Fruit fly (Drosophila melanogaster) whole organism, embryonic: Measurements from ENCODE around the gene CG15170.

Experiments
- Atf-2 ChIP-seq: fragments of 200-800 bp; sonication (Bioruptor generic); optimal IDR thresholded peaks from 2 replicates; lab custom pipeline; 2016; ENCODE audit warnings: missing biosample characterization, missing genetic modification characterization
- CG12236 ChIP-seq: fragments of 200-800 bp; sonication (Bioruptor generic); optimal IDR thresholded peaks from 2 replicates; lab custom pipeline; 2016; ENCODE audit warnings: missing biosample characterization, missing genetic modification characterization
- CG12299 ChIP-seq: fragments of 200-800 bp; sonication (Bioruptor generic); optimal IDR thresholded peaks from 2 replicates; lab custom pipeline; 2018; ENCODE audit warnings: missing biosample characterization, mild to moderate bottlenecking, missing genetic modification characterization
- CG12744 ChIP-seq: fragments of 200-800 bp; sonication (Bioruptor generic); optimal IDR thresholded peaks from 2 replicates; lab custom pipeline; 2016; ENCODE audit warnings: missing biosample characterization, missing genetic modification characterization
- CG13775 ChIP-seq: fragments of 200-800 bp; sonication (Bioruptor generic); optimal IDR thresholded peaks from 3 replicates; lab custom pipeline; 2017; ENCODE audit warnings: missing biosample characterization, mild to moderate bottlenecking, missing genetic modification characterization
- CG13894 ChIP-seq: fragments of 200-800 bp; sonication (Bioruptor generic); optimal IDR thresholded peaks from 3 replicates; lab custom pipeline; 2018; ENCODE audit warnings: missing biosample characterization, mild to moderate bottlenecking, missing genetic modification characterization, moderate library complexity
- CG15696 ChIP-seq: fragments of 200-800 bp; sonication (Bioruptor generic); optimal IDR thresholded peaks from 2 replicates; lab custom pipeline; 2019; ENCODE audit warnings: missing biosample characterization, mild to moderate bottlenecking, missing genetic modification characterization, moderate library complexity
- CG1792 ChIP-seq: fragments of 200-800 bp; sonication (Bioruptor generic); optimal IDR thresholded peaks from 2 replicates; lab custom pipeline; 2016; ENCODE audit warnings: missing biosample characterization, missing genetic modification characterization
- CG18599 ChIP-seq: fragments of 200-800 bp; sonication (Bioruptor generic); optimal IDR thresholded peaks from 3 replicates; lab custom pipeline; 2017; ENCODE audit warnings: missing biosample characterization, missing genetic modification characterization, mild to moderate bottlenecking, moderate library complexity, missing genetic modification reagents
- CG2120 ChIP-seq: fragments of 200-800 bp; sonication (Bioruptor generic); optimal IDR thresholded peaks from 3 replicates; lab custom pipeline; 2016; ENCODE audit warnings: missing biosample characterization, missing genetic modification characterization
- CG31388 ChIP-seq: fragments of 200-800 bp; sonication (Bioruptor generic); optimal IDR thresholded peaks from 2 replicates; lab custom pipeline; 2016; ENCODE audit warnings: missing biosample characterization, missing genetic modification characterization
- CG31441 ChIP-seq: fragments of 200-800 bp; sonication (Bioruptor generic); IDR thresholded peaks from 2 replicates; pipeline ENCODE4 v1.3.6; 2022; ENCODE audit warnings: missing biosample characterization, missing genetic modification characterization
- CG34422 ChIP-seq: fragments of 200-800 bp; sonication (Bioruptor generic); IDR thresholded peaks from 3 replicates; pipeline ENCODE4 v1.3.6; 2022; ENCODE audit warnings: missing biosample characterization, missing genetic modification characterization
- CG3726 ChIP-seq: fragments of 200-800 bp; sonication (Bioruptor generic); IDR thresholded peaks from 3 replicates; pipeline ENCODE4, ENCODE4 v1.3.6; 2022; ENCODE audit warnings: missing biosample characterization, missing genetic modification characterization
- CG43689 ChIP-seq: fragments of 200-800 bp; sonication (Bioruptor generic); IDR thresholded peaks from 2 replicates; pipeline ENCODE4 v1.3.6; 2022; ENCODE audit warnings: missing biosample characterization, missing genetic modification characterization
- CG4404 ChIP-seq: fragments of 200-800 bp; sonication (Bioruptor generic); IDR thresholded peaks from 2 replicates; pipeline ENCODE4 v1.3.6; 2022; ENCODE audit warnings: missing biosample characterization, missing genetic modification characterization
- CG7963 ChIP-seq: fragments of 200-800 bp; sonication (Bioruptor generic); IDR thresholded peaks from 3 replicates; pipeline ENCODE4 v1.3.6; 2022; ENCODE audit warnings: missing biosample characterization, missing genetic modification characterization; ENCODE audit not compliant: partially characterized antibody
- CG8388 ChIP-seq: fragments of 200-800 bp; sonication (Bioruptor generic); optimal IDR thresholded peaks from 2 replicates; lab custom pipeline; 2019; ENCODE audit warnings: missing biosample characterization, mild to moderate bottlenecking, missing genetic modification characterization, moderate library complexity
- CG8765 ChIP-seq: fragments of 200-800 bp; sonication (Bioruptor generic); IDR thresholded peaks from 2 replicates; pipeline ENCODE4 v1.3.6; 2022; ENCODE audit warnings: missing biosample characterization, missing genetic modification characterization
- CG9437 ChIP-seq: fragments of 200-800 bp; sonication (Bioruptor generic); optimal IDR thresholded peaks from 2 replicates; lab custom pipeline; 2018; ENCODE audit warnings: missing biosample characterization, mild to moderate bottlenecking, missing genetic modification characterization
- Camta ChIP-seq: fragments of 200-800 bp; sonication (Bioruptor generic); optimal IDR thresholded peaks from 2 replicates; lab custom pipeline; 2016; ENCODE audit warnings: missing biosample characterization, missing genetic modification characterization
- Dp ChIP-seq: fragments of 200-800 bp; sonication (Bioruptor generic); optimal IDR thresholded peaks from 2 replicates; lab custom pipeline; 2018; ENCODE audit warnings: missing biosample characterization, mild to moderate bottlenecking, missing genetic modification characterization, moderate library complexity
- Hr51 ChIP-seq, 2 experiments: fragments of 200-800 bp; sonication (Bioruptor generic); optimal IDR thresholded peaks; 2 replicates in 1 of 2; 3 replicates in 1 of 2; lab custom pipeline; 2016 to 2018; ENCODE audit warnings: missing biosample characterization in 2 of 2, missing genetic modification characterization in 2 of 2, mild to moderate bottlenecking in 1 of 2, moderate library complexity in 1 of 2
- Jarid2 ChIP-seq: fragments of 200-800 bp; sonication (Bioruptor generic); optimal IDR thresholded peaks from 3 replicates; lab custom pipeline; 2017; ENCODE audit warnings: mild to moderate bottlenecking, missing biosample characterization, missing genetic modification reagents, missing genetic modification characterization
- NC2β ChIP-seq: fragments of 200-800 bp; sonication (Bioruptor generic); optimal IDR thresholded peaks from 2 replicates; lab custom pipeline; 2016; ENCODE audit warnings: missing biosample characterization, missing genetic modification characterization
- Nf-YC ChIP-seq: fragments of 200-800 bp; optimal IDR thresholded peaks from 3 replicates; lab custom pipeline; 2019; ENCODE audit warnings: missing biosample characterization, mild to moderate bottlenecking, missing genetic modification characterization, moderate library complexity
- Poxn ChIP-seq: fragments of 200-800 bp; sonication (Bioruptor generic); IDR thresholded peaks from 2 replicates; pipeline ENCODE4 v1.3.6; 2022; ENCODE audit warnings: missing biosample characterization, missing genetic modification characterization
- Six4 ChIP-seq: fragments of 200-800 bp; sonication (Bioruptor generic); optimal IDR thresholded peaks from 2 replicates; lab custom pipeline; 2016; ENCODE audit warnings: missing biosample characterization, missing genetic modification characterization
- Ssrp ChIP-seq: fragments of 200-800 bp; sonication (Bioruptor generic); optimal IDR thresholded peaks from 2 replicates; lab custom pipeline; 2018; ENCODE audit warnings: missing biosample characterization, mild to moderate bottlenecking, missing genetic modification characterization, moderate library complexity
- Xrp1 ChIP-seq: fragments of 200-800 bp; sonication (Bioruptor generic); IDR thresholded peaks from 2 replicates; pipeline ENCODE4 v1.3.6; 2022; ENCODE audit warnings: missing biosample characterization, missing genetic modification characterization
- aop ChIP-seq: fragments of 200-800 bp; sonication (Bioruptor generic); IDR thresholded peaks from 2 replicates; pipeline ENCODE4 v1.3.6; 2022; ENCODE audit warnings: missing biosample characterization, missing genetic modification characterization
- bsh ChIP-seq, 2 experiments: fragments of 200-800 bp; sonication (Bioruptor generic); optimal IDR thresholded peaks; 2 replicates each; lab custom pipeline; 2017 to 2018; ENCODE audit warnings: mild to moderate bottlenecking in 2 of 2, missing biosample characterization in 2 of 2, missing genetic modification characterization in 2 of 2, moderate library complexity in 1 of 2
- cg ChIP-seq: fragments of 200-800 bp; sonication (Bioruptor generic); optimal IDR thresholded peaks from 3 replicates; lab custom pipeline; 2019; ENCODE audit warnings: missing biosample characterization, mild to moderate bottlenecking, missing genetic modification characterization, moderate library complexity
- crc ChIP-seq: fragments of 200-800 bp; sonication (Bioruptor generic); optimal IDR thresholded peaks from 2 replicates; lab custom pipeline; 2016; ENCODE audit warnings: missing biosample characterization, missing genetic modification characterization
- croc ChIP-seq: fragments of 200-800 bp; sonication (Bioruptor generic); conservative IDR thresholded peaks from 3 replicates; pipeline ENCODE4 v1.3.6; 2022; ENCODE audit warnings: missing biosample characterization, missing genetic modification characterization
- dysf ChIP-seq: fragments of 200-800 bp; sonication (Bioruptor generic); IDR thresholded peaks from 3 replicates; pipeline ENCODE4 v1.3.6; 2022; ENCODE audit warnings: missing biosample characterization, missing genetic modification characterization
- eyg ChIP-seq: fragments of 200-800 bp; sonication (Bioruptor generic); optimal IDR thresholded peaks from 3 replicates; lab custom pipeline; 2016; ENCODE audit warnings: missing biosample characterization, missing genetic modification characterization
- gem ChIP-seq: fragments of 200-800 bp; sonication (Bioruptor generic); optimal IDR thresholded peaks from 2 replicates; lab custom pipeline; 2019; ENCODE audit warnings: missing biosample characterization, mild to moderate bottlenecking, missing genetic modification characterization, moderate library complexity
- ham ChIP-seq: fragments of 200-800 bp; sonication (Bioruptor generic); IDR thresholded peaks from 2 replicates; pipeline ENCODE4 v1.3.6; 2022; ENCODE audit warnings: missing biosample characterization, missing genetic modification characterization
- hbn ChIP-seq: fragments of 200-800 bp; sonication (Bioruptor generic); IDR thresholded peaks from 2 replicates; pipeline ENCODE4 v1.3.6; 2022; ENCODE audit warnings: missing biosample characterization, missing genetic modification characterization; ENCODE audit not compliant: partially characterized antibody
- insv ChIP-seq, 2 experiments: fragments of 200-800 bp; sonication (Bioruptor generic); optimal IDR thresholded peaks; 3 replicates each; lab custom pipeline; 2016 to 2018; ENCODE audit warnings: missing biosample characterization in 2 of 2, missing genetic modification characterization in 2 of 2
- kay ChIP-seq: fragments of 200-800 bp; sonication (Bioruptor generic); optimal IDR thresholded peaks from 2 replicates; lab custom pipeline; 2016; ENCODE audit warnings: missing biosample characterization, missing genetic modification characterization
- mirr ChIP-seq: fragments of 200-800 bp; sonication (Bioruptor generic); optimal IDR thresholded peaks from 3 replicates; lab custom pipeline; 2018; ENCODE audit warnings: missing biosample characterization, mild to moderate bottlenecking, missing genetic modification characterization
- nmo ChIP-seq: fragments of 200-800 bp; sonication (Bioruptor generic); optimal IDR thresholded peaks from 2 replicates; lab custom pipeline; 2018; ENCODE audit warnings: missing biosample characterization, mild to moderate bottlenecking, missing genetic modification characterization, moderate library complexity
- sc ChIP-seq, 3 experiments: fragments of >200 bp in 2 of 3; fragments of 200-800 bp in 1 of 3; sonication (Bioruptor generic) in 1 of 3; optimal IDR thresholded peaks; 2 replicates in 2 of 3; 3 replicates in 1 of 3; lab custom pipeline; 2017; ENCODE audit warnings: mild to moderate bottlenecking in 1 of 3, missing biosample characterization in 1 of 3, missing genetic modification characterization in 1 of 3, missing genetic modification reagents in 1 of 3
- vnd ChIP-seq: fragments of 200-800 bp; sonication (Bioruptor generic); IDR thresholded peaks from 3 replicates; pipeline ENCODE4 v1.3.6; 2022; ENCODE audit warnings: missing biosample characterization, missing genetic modification characterization; ENCODE audit not compliant: partially characterized antibody
- wek ChIP-seq: fragments of 200-800 bp; sonication (Bioruptor generic); optimal IDR thresholded peaks from 3 replicates; lab custom pipeline; 2018; ENCODE audit warnings: missing biosample characterization, mild to moderate bottlenecking, missing genetic modification characterization, moderate library complexity
- zf30C ChIP-seq: fragments of 200-800 bp; sonication (Bioruptor generic); optimal IDR thresholded peaks from 3 replicates; lab custom pipeline; 2018; ENCODE audit warnings: missing biosample characterization, mild to moderate bottlenecking, missing genetic modification characterization

The CG15170 gene

dm6 chr2L:18974063-18974779 is 15.8 kb downstream of the CG15170 start, which contains the start of the genes L2HGDH and CG10431 (continued):
- TF ChIP-seq NC2β (GFP tag; lab: Kevin White, UChicago) (no peak), kay (GFP tag; lab: Kevin White, UChicago) (peak; percentile 56), CG18599 (GFP tag; lab: Kevin White, UChicago) (peak; percentile 76), ham (no peak), CG13775 (peak; percentile 63), Jarid2 (GFP tag; lab: Kevin White, UChicago) (peak; percentile 57), Atf-2 (GFP tag; lab: Kevin White, UChicago) (no peak), CG12744 (GFP tag; lab: Kevin White, UChicago) (no peak), wek (GFP tag; lab: Kevin White, UChicago) (peak; percentile 3), CG2120 (peak; percentile 77), CG3726 (GFP tag; lab: Robert Waterston, UW) (no peak), CG34422 (GFP tag; lab: Robert Waterston, UW) (no peak; the same call in 2 of the 3 replicates), Nf-YC (tag; lab: Kevin White, UChicago) (peak; percentile 67), CG12236 (GFP tag; lab: Kevin White, UChicago) (no peak), croc (GFP tag; lab: Robert Waterston, UW) (no peak), CG4404 (GFP tag; lab: Robert Waterston, UW) (no peak), eyg (no peak), CG31388 (GFP tag; lab: Kevin White, UChicago) (no peak), gem (tag; lab: Kevin White, UChicago) (peak; percentile 79), mirr (peak; percentile 67), CG1792 (GFP tag; lab: Kevin White, UChicago) (peak; percentile 5), CG9437 (peak; percentile 64), Six4 (GFP tag; lab: Kevin White, UChicago) (peak; percentile 9), crc (GFP tag; lab: Kevin White, UChicago) (no peak), Hr51 (GFP tag; optimal IDR thresholded peaks at IDR 0.05; lab: Kevin White, UChicago) (peak in 1 of 2 experiments; percentile 69), insv (GFP tag; optimal IDR thresholded peaks at IDR 0.05; lab: Kevin White, UChicago) (peak in 1 of 2 experiments; percentile 63), aop (GFP tag; lab: Robert Waterston, UW) (no peak), CG13894 (peak; percentile 67), CG8388 (GFP tag; lab: Kevin White, UChicago) (peak; percentile 43), CG43689 (GFP tag; lab: Robert Waterston, UW) (no peak), CG15696 (peak; percentile 36), nmo (GFP tag; lab: Kevin White, UChicago) (peak; percentile 78), CG12299 (tag; lab: Kevin White, UChicago) (peak; percentile 65), CG31441 (GFP tag; lab: Robert Waterston, UW) (no peak; the same call in 1 of the 2 replicates), CG7963 (no peak), Dp (GFP tag; lab: Kevin White, UChicago) (peak; percentile 44), vnd (no peak), hbn (GFP tag; lab: Robert Waterston, UW) (no peak; the same call in 1 of the 2 replicates), Poxn (GFP tag; lab: Robert Waterston, UW) (no peak), cg (GFP tag; lab: Kevin White, UChicago) (no peak), zf30C (GFP tag; lab: Kevin White, UChicago) (no peak), dysf (GFP tag; lab: Robert Waterston, UW) (peak; percentile 44; the same call in 1 of the 3 replicates), Camta (no peak), bsh (GFP tag; optimal IDR thresholded peaks at IDR 0.05; lab: Kevin White, UChicago) (peak in 1 of 2 experiments; percentile 41), CG8765 (no peak), Xrp1 (GFP tag; lab: Robert Waterston, UW) (peak; percentile 36; the same call in 1 of the 2 replicates), sc (optimal IDR thresholded peaks at IDR 0.05; lab: Kevin White, UChicago) (no peak), sc (GFP tag; optimal IDR thresholded peaks at IDR 0.05; lab: Kevin White, UChicago) (peak; percentile 4), Ssrp (tag; lab: Kevin White, UChicago) (peak; percentile 47)
